Worm (Caenorhabditis elegans) whole organism, late embryonic: ENCODE results near the gene C41G11.1.
A peak's percentile ranks its signal among the peaks of the same experiment; 100 is the strongest.

Experiments
- C38D4.7 ChIP-seq: fragments of 200-800 bp; sonication (Bioruptor generic); optimal IDR thresholded peaks from 2 replicates; lab custom pipeline; 2018; ENCODE audit warnings: mild to moderate bottlenecking, missing genetic modification characterization, moderate library complexity, missing compliant biosample characterization
- Y22D7AL.16 ChIP-seq: sonication (generic microtip); optimal IDR thresholded peaks from 2 replicates; lab custom pipeline; 2016; ENCODE audit warnings: missing genetic modification characterization, missing compliant biosample characterization
- ahr-1 ChIP-seq: sonication (generic microtip); optimal IDR thresholded peaks from 2 replicates; lab custom pipeline; 2016; ENCODE audit warnings: missing genetic modification characterization, missing compliant biosample characterization
- ama-1 ChIP-seq: fragments of 150-350 bp; optimal IDR thresholded peaks from 2 replicates; lab custom pipeline; 2014
- ceh-18 ChIP-seq: sonication (generic microtip); optimal IDR thresholded peaks from 2 replicates; lab custom pipeline; 2016; ENCODE audit warnings: missing genetic modification characterization, missing compliant biosample characterization
- ceh-19 ChIP-seq: fragments of 200-800 bp; sonication (Bioruptor generic); optimal IDR thresholded peaks from 2 replicates; lab custom pipeline; 2018; ENCODE audit warnings: mild to moderate bottlenecking, missing genetic modification characterization, missing compliant biosample characterization
- ceh-24 ChIP-seq: sonication (generic microtip); optimal IDR thresholded peaks from 2 replicates; lab custom pipeline; 2016; ENCODE audit warnings: mild to moderate bottlenecking, missing genetic modification characterization, missing compliant biosample characterization
- ceh-30 ChIP-seq: fragments of 150-350 bp; optimal IDR thresholded peaks from 2 replicates; lab custom pipeline; 2014; ENCODE audit warnings: missing biosample characterization, missing genetic modification characterization
- ceh-34 ChIP-seq: sonication (generic microtip); optimal IDR thresholded peaks from 2 replicates; lab custom pipeline; 2016; ENCODE audit warnings: mild to moderate bottlenecking, missing genetic modification characterization, missing compliant biosample characterization
- ceh-6 ChIP-seq: fragments of 200-800 bp; sonication (Bioruptor generic); optimal IDR thresholded peaks from 2 replicates; lab custom pipeline; 2018; ENCODE audit warnings: mild to moderate bottlenecking, missing genetic modification characterization, missing compliant biosample characterization
- che-1 ChIP-seq: sonication (generic microtip); optimal IDR thresholded peaks from 2 replicates; lab custom pipeline; 2016; ENCODE audit warnings: mild to moderate bottlenecking, missing genetic modification characterization, missing compliant biosample characterization
- dve-1 ChIP-seq: sonication (generic microtip); optimal IDR thresholded peaks from 2 replicates; lab custom pipeline; 2017; ENCODE audit warnings: antibody characterized with exemption, mild to moderate bottlenecking, missing genetic modification characterization, missing compliant biosample characterization
- elt-2 ChIP-seq: sonication (generic microtip); optimal IDR thresholded peaks from 2 replicates; lab custom pipeline; 2016; ENCODE audit warnings: missing genetic modification reagents, missing genetic modification characterization, missing compliant biosample characterization
- elt-4 ChIP-seq: sonication (generic microtip); optimal IDR thresholded peaks from 2 replicates; lab custom pipeline; 2016; ENCODE audit warnings: missing genetic modification characterization, missing compliant biosample characterization
- ets-4 ChIP-seq: sonication (generic microtip); optimal IDR thresholded peaks from 2 replicates; lab custom pipeline; 2016; ENCODE audit warnings: missing genetic modification characterization, missing compliant biosample characterization
- eyg-1 ChIP-seq: sonication (generic microtip); optimal IDR thresholded peaks from 2 replicates; lab custom pipeline; 2016; ENCODE audit warnings: missing genotype, missing genetic modification characterization, missing compliant biosample characterization
- fkh-10 ChIP-seq: fragments of 150-350 bp; optimal IDR thresholded peaks from 2 replicates; lab custom pipeline; 2014; ENCODE audit warnings: missing biosample characterization, missing genetic modification reagents, missing genetic modification characterization
- fkh-6 ChIP-seq: sonication (generic microtip); optimal IDR thresholded peaks from 2 replicates; lab custom pipeline; 2016; ENCODE audit warnings: missing genetic modification characterization, missing compliant biosample characterization
- gmeb-2 ChIP-seq: sonication (generic microtip); optimal IDR thresholded peaks from 2 replicates; lab custom pipeline; 2016; ENCODE audit warnings: missing genetic modification characterization, inconsistent platforms, missing compliant biosample characterization
- hlh-13 ChIP-seq: fragments of 200-800 bp; sonication (Bioruptor generic); optimal IDR thresholded peaks from 2 replicates; lab custom pipeline; 2018; ENCODE audit warnings: mild to moderate bottlenecking, missing genetic modification characterization, missing compliant biosample characterization
- hlh-30 ChIP-seq: sonication (generic microtip); optimal IDR thresholded peaks from 2 replicates; lab custom pipeline; 2017; ENCODE audit warnings: antibody characterized with exemption, missing genetic modification characterization, missing compliant biosample characterization; ENCODE audit not compliant: insufficient read depth
- hlh-6 ChIP-seq: sonication (generic microtip); optimal IDR thresholded peaks from 2 replicates; lab custom pipeline; 2016; ENCODE audit warnings: missing genotype, missing genetic modification characterization, missing compliant biosample characterization
- hlh-8 ChIP-seq: sonication (generic microtip); optimal IDR thresholded peaks from 2 replicates; lab custom pipeline; 2016; ENCODE audit warnings: missing genotype, missing genetic modification characterization, missing compliant biosample characterization
- lim-6 ChIP-seq: sonication (generic microtip); optimal IDR thresholded peaks from 2 replicates; lab custom pipeline; 2016; ENCODE audit warnings: missing genetic modification characterization, missing compliant biosample characterization
- nhr-11 ChIP-seq: fragments of 150-350 bp; optimal IDR thresholded peaks from 2 replicates; lab custom pipeline; 2014; ENCODE audit warnings: missing biosample characterization, missing genetic modification characterization
- npax-4 ChIP-seq: sonication (generic microtip); optimal IDR thresholded peaks from 2 replicates; lab custom pipeline; 2016; ENCODE audit warnings: missing genetic modification characterization, missing compliant biosample characterization
- pag-3 ChIP-seq: sonication (generic microtip); optimal IDR thresholded peaks from 2 replicates; lab custom pipeline; 2016; ENCODE audit warnings: missing compliant biosample characterization, missing genetic modification characterization, borderline replicate concordance
- pat-9 ChIP-seq: fragments of 200-800 bp; sonication (Bioruptor generic); optimal IDR thresholded peaks from 2 replicates; lab custom pipeline; 2018; ENCODE audit warnings: mild to moderate bottlenecking, missing genetic modification characterization, moderate library complexity, missing compliant biosample characterization
- pha-2 ChIP-seq: sonication (generic microtip); optimal IDR thresholded peaks from 2 replicates; lab custom pipeline; 2017; ENCODE audit warnings: mild to moderate bottlenecking, missing genetic modification characterization, missing compliant biosample characterization
- pha-4 ChIP-seq: fragments of 150-350 bp; optimal IDR thresholded peaks from 2 replicates; lab custom pipeline; 2018; ENCODE audit warnings: missing biosample characterization, missing genetic modification reagents, missing genetic modification characterization
- ref-2 ChIP-seq: sonication (generic microtip); optimal IDR thresholded peaks from 2 replicates; lab custom pipeline; 2016; ENCODE audit warnings: missing genetic modification characterization, missing compliant biosample characterization
- rnt-1 ChIP-seq: sonication (generic microtip); optimal IDR thresholded peaks from 2 replicates; lab custom pipeline; 2016; ENCODE audit warnings: missing genetic modification characterization, missing compliant biosample characterization
- sdc-2 ChIP-seq: sonication (generic microtip); optimal IDR thresholded peaks from 2 replicates; lab custom pipeline; 2016; ENCODE audit warnings: missing genotype, missing genetic modification characterization, missing compliant biosample characterization
- sox-4 ChIP-seq: sonication (generic microtip); optimal IDR thresholded peaks from 2 replicates; lab custom pipeline; 2017; ENCODE audit warnings: mild to moderate bottlenecking, missing genetic modification characterization, inconsistent platforms, missing compliant biosample characterization
- syd-9 ChIP-seq: sonication (generic microtip); optimal IDR thresholded peaks from 2 replicates; lab custom pipeline; 2016; ENCODE audit warnings: mild to moderate bottlenecking, missing genetic modification characterization, moderate library complexity, missing compliant biosample characterization
- tbx-2 ChIP-seq: sonication (generic microtip); optimal IDR thresholded peaks from 2 replicates; lab custom pipeline; 2016; ENCODE audit warnings: missing genetic modification characterization, missing compliant biosample characterization
- ttx-3 ChIP-seq: sonication (generic microtip); optimal IDR thresholded peaks from 2 replicates; lab custom pipeline; 2016; ENCODE audit warnings: missing genetic modification reagents, missing genetic modification characterization, missing compliant biosample characterization
- unc-42 ChIP-seq: sonication (generic microtip); optimal IDR thresholded peaks from 2 replicates; lab custom pipeline; 2016; ENCODE audit warnings: missing genotype, missing genetic modification characterization, missing compliant biosample characterization
- unc-55 ChIP-seq: sonication (generic microtip); optimal IDR thresholded peaks from 2 replicates; lab custom pipeline; 2017; ENCODE audit warnings: missing biosample characterization, missing genetic modification reagents, missing genetic modification characterization
- zip-5 ChIP-seq: sonication (generic microtip); optimal IDR thresholded peaks from 2 replicates; lab custom pipeline; 2016; ENCODE audit warnings: missing genetic modification characterization, missing compliant biosample characterization
- ztf-16 ChIP-seq: sonication (generic microtip); optimal IDR thresholded peaks from 2 replicates; lab custom pipeline; 2017; ENCODE audit warnings: missing genetic modification characterization, missing compliant biosample characterization

The C41G11.1 gene

DNA sequence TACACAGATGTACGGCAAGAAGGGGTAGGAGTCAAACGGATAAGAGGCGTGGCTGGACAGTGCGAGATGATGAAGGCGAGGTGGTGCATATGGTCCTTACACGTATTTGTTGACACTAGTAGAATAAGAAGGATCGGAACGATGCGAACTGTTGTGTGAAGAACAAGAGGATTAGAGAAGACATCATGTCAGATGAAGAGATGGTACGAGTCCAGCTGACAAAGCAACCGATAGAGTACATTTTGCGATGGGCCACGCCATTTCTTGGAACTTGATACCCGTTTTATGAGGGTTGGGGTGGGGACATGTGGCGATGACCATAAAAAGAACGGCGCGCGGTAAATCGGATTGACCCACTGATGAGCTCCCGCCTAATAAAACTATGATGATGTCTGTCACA lies 21.6 kb downstream of the C41G11.1 start:
- TF ChIP-seq ref-2 (tag; lab: Kevin White, UChicago) (peak; percentile 35), ceh-34 (tag; lab: Kevin White, UChicago) (peak; percentile 51), ahr-1 (tag; lab: Kevin White, UChicago) (no peak)
- TF ChIP-seq, all 69 proteins: peak for 2

DNA sequence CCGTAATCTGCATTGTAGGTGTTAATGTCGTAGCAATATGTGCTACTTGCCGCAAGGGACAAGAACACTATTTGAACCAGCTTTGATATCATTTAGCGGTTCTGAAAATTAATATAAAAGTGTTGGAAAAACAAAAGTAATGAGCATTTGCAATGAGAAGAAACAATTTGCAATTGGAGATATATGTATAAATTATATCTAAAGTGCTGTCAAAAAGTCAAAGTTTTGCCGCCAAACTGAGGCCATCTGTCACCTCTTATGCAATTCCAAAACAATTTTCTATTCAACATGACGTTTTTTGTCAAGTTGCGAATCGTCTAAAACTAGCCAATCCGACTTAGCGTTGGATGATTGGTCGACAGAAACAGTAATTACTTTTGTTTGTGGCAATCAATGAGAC lies 22.8 kb downstream of the C41G11.1 start, which contains the start of gene W01C8.5:
Gene W01C8.5, minus strand, starts transcription at position 101 of the 400 bp plus-strand sequence.
- TF ChIP-seq lim-6 (tag; lab: Kevin White, UChicago) (no peak), ttx-3 (tag; lab: Kevin White, UChicago) (no peak), ztf-16 (tag; lab: Kevin White, UChicago) (no peak), fkh-6 (no peak), ama-1 (lab: Kevin White, UChicago) (no peak), pha-4 (tag; lab: Kevin White, UChicago) (no peak), C38D4.7 (GFP tag; lab: Kevin White, UChicago) (no peak), hlh-8 (tag; lab: Kevin White, UChicago) (no peak)

DNA sequence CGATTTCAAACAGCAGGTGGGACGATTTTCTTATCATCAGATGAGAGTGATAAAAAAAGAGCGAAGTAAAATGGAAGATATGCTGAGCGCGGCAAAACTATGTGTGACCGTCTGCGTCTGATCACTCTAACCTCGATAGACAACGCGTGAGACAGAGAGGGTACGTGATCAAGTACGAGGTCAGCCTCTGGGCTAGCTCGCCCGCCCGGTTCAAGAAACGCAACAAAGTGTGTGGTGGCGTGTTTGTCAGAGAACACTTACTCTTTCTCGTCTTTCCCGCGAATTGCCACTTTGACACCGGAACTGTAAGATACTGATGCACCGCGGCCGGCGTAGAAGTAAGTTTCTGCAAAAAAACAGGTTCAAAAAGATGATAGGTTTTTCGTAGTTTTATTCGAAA lies 23.8 kb downstream of the C41G11.1 start:
- peak; percentile 87 for TF ChIP-seq elt-2 (tag; lab: Kevin White, UChicago)
- no peak for TF ChIP-seq ama-1 (lab: Kevin White, UChicago)
- no peak for TF ChIP-seq nhr-11 (tag; lab: Kevin White, UChicago)
- TF ChIP-seq tbx-2: peak; percentile 4

DNA sequence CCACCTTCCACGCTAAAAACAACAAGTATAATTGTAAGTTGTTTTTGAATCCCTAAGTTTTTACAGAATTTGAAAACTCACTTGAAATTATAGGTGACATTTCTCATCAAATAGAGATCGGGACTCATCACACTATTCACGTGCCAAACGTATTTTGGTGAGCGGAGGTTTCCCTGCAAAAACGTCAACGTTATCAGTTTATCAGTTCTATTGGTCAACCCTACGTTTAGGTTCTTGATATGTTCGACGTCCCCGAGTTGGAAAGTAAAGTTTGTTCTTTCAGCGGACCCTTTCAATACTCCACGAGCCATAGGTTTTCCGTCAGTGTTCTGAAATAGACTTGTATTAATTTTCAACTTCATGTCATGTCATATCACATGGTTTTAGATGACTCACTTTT lies 24.6 kb downstream of the C41G11.1 start:
- TF ChIP-seq che-1 (tag; lab: Kevin White, UChicago) (no peak), elt-2 (tag; lab: Kevin White, UChicago) (peak; percentile 7)

DNA sequence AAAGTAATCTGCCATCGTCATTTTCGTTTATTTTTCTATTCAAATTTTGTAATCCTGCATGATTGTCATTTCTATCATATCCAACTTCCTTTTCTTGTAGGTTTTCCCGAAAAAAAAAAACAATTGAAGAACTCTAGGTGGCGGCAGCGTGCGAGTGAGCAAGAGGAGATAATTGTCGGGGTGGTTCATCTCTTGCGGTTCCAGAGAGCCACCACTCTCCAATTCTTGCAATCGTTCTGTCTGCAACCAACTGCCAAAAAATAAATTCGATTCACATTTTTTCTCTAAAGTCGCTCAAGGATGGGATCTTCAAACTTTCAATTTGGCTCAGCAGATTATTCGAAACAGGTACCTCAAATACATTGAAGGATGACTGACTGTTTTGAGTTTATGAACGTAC lies 27.9 kb downstream of the C41G11.1 start, which contains the start of gene W01C8.1:
Gene W01C8.1, plus strand, starts transcription at position 301 of the 400 bp plus-strand sequence.
- TF ChIP-seq lim-6 (tag; lab: Kevin White, UChicago) (no peak), dve-1 (tag; lab: Kevin White, UChicago) (no peak), ceh-30 (no peak), pag-3 (tag; lab: Kevin White, UChicago) (no peak), ceh-18 (tag; lab: Kevin White, UChicago) (no peak), fkh-10 (no peak)

DNA sequence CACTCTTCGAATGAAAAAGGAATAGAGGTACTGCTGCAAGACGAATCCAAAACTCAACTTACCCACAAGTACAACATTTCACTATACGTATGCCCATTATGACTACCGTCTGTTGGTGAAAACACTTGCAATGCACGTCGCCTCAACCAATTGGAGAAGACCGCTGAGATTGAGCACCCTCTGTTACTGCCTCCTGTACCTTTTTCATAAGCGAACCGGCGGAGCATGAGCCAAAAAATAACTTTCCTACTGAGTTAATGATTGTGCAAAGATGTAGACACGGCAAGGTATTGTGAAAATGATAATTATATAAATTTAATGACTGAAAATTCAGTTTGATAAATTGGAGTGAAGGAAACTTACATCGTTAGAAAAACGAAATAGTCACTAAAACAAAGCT lies 30.9 kb downstream of the C41G11.1 start:
- TF ChIP-seq pha-2 (tag; lab: Kevin White, UChicago): no peak
- TF ChIP-seq Y22D7AL.16: no peak
- TF ChIP-seq sox-4 (tag; lab: Kevin White, UChicago): no peak
- TF ChIP-seq sdc-2 (tag; lab: Kevin White, UChicago): peak; percentile 90

DNA sequence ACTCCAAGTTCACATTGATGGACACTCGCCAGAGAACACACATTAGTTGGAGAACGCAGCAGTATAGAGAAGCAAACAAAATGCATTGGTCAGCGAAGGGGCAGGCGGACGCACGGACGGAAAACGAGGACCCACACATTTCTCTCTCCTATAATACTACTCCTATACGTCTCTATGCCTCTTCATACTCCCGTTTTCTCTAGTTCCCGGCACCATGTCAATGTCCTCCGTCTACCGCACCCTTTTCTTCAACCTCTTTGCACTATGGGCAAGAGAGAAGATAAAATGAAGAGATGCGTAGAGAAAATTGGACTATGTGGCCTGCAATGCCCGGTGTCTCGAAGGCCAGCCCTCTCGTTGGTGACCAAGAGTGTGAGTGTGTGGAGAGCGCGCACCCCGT lies 34.0 kb downstream of the C41G11.1 start, which contains the start of gene set-20:
Gene set-20, minus strand, starts transcription at position 94 of the 400 bp plus-strand sequence.
- TF ChIP-seq eyg-1 (tag; lab: Kevin White, UChicago): peak; percentile 13
- peak; percentile 78 for TF ChIP-seq unc-55 (GFP tag; lab: Kevin White, UChicago)
- no peak for TF ChIP-seq npax-4
- peak; percentile 67 for TF ChIP-seq ceh-19 (GFP tag; lab: Kevin White, UChicago)
- TF ChIP-seq pag-3 (tag; lab: Kevin White, UChicago): no peak
- peak; percentile 88 for TF ChIP-seq rnt-1
- no peak for TF ChIP-seq C38D4.7 (GFP tag; lab: Kevin White, UChicago)
- no peak for TF ChIP-seq ama-1 (lab: Kevin White, UChicago)
- no peak for TF ChIP-seq pat-9 (tag; lab: Kevin White, UChicago)
- peak; percentile 64 for TF ChIP-seq pha-2 (tag; lab: Kevin White, UChicago)
- peak; percentile 45 for TF ChIP-seq dve-1 (tag; lab: Kevin White, UChicago)
- peak; percentile 19 for TF ChIP-seq ceh-6 (GFP tag; lab: Kevin White, UChicago)
- no peak for TF ChIP-seq hlh-30
- peak; percentile 73 for TF ChIP-seq ceh-18 (tag; lab: Kevin White, UChicago)
- no peak for TF ChIP-seq che-1 (tag; lab: Kevin White, UChicago)
- peak; percentile 32 for TF ChIP-seq unc-42 (tag; lab: Kevin White, UChicago)
- TF ChIP-seq syd-9 (tag; lab: Kevin White, UChicago): peak; percentile 75
- TF ChIP-seq ceh-24 (tag; lab: Kevin White, UChicago): no peak
- TF ChIP-seq hlh-13 (GFP tag; lab: Kevin White, UChicago): peak; percentile 44
- TF ChIP-seq gmeb-2 (tag; lab: Kevin White, UChicago): no peak
- TF ChIP-seq ets-4 (tag; lab: Kevin White, UChicago): peak; percentile 10
- TF ChIP-seq zip-5 (tag; lab: Kevin White, UChicago): no peak
- peak; percentile 46 for TF ChIP-seq hlh-6 (tag; lab: Kevin White, UChicago)
- no peak for TF ChIP-seq elt-4 (tag; lab: Kevin White, UChicago)
